Worm (Caenorhabditis elegans): ENCODE measurements around the gene ced-3.

Gene ced-3

ce11 chrIV:13231393-13231792, 27.5 kb upstream of the ced-3 start (continued):
- TF ChIP-seq tag-97 (GFP tag; IDR thresholded peaks at IDR 0.05) (no peak), Y75B8A.6 (GFP tag; IDR thresholded peaks at IDR 0.05) (no peak), ama-1 (optimal IDR thresholded peaks at IDR 0.05) (no peak), rbr-2 (tag; optimal IDR thresholded peaks at IDR 0.05) (no peak), hlh-30 (tag; optimal IDR thresholded peaks at IDR 0.05; ENCODE audit: insufficient read depth) (peak; percentile 39)

- TF ChIP-seq ZK337.2 (GFP tag; IDR thresholded peaks at IDR 0.05) (no peak), dpl-1 (GFP tag; optimal IDR thresholded peaks at IDR 0.05) (no peak), ceh-62 (tag; optimal IDR thresholded peaks at IDR 0.05) (no peak), nhr-25 (tag; optimal IDR thresholded peaks at IDR 0.05; ENCODE audit: borderline replicate concordance, insufficient read depth) (no peak), daf-8 (GFP tag; IDR thresholded peaks at IDR 0.05) (no peak), ceh-82 (tag; optimal IDR thresholded peaks at IDR 0.05) (no peak), lsy-2 (tag; optimal IDR thresholded peaks at IDR 0.05) (no peak), ztf-7 (tag; optimal IDR thresholded peaks at IDR 0.05) (no peak), egl-27 (tag; optimal IDR thresholded peaks at IDR 0.05) (no peak), lin-39 (tag; optimal IDR thresholded peaks at IDR 0.05) (no peak), rbr-2 (tag; optimal IDR thresholded peaks at IDR 0.05) (no peak), nhr-111 (GFP tag; optimal IDR thresholded peaks at IDR 0.05) (no peak)
Observed at ce11 chrIV:13221657-13222056, 17.7 kb upstream of the ced-3 start, which contains the start of gene C48D1.5. C48D1.5 (plus strand) TSS chrIV:13221957.

- TF ChIP-seq ces-1 (GFP tag; optimal IDR thresholded peaks at IDR 0.05) (peak; percentile 34), fkh-10 (GFP tag; optimal IDR thresholded peaks at IDR 0.05) (peak; percentile 65), skn-1 (tag; optimal IDR thresholded peaks at IDR 0.05) (no peak)
Observed at ce11 chrIV:13220594-13220993, 16.7 kb upstream of the ced-3 start.

- TF ChIP-seq ZK546.5 (tag; optimal IDR thresholded peaks at IDR 0.05) (no peak), Y48G9A.11 (GFP tag; IDR thresholded peaks at IDR 0.05) (no peak), skn-1 (tag; optimal IDR thresholded peaks at IDR 0.05) (no peak), T26A8.4 (GFP tag; IDR thresholded peaks at IDR 0.05) (no peak), lin-39 (tag; optimal IDR thresholded peaks at IDR 0.05) (no peak), hlh-11 (tag; optimal IDR thresholded peaks at IDR 0.05) (no peak), fos-1 (tag; optimal IDR thresholded peaks at IDR 0.05) (no peak), snpc-1.2 (GFP tag; IDR thresholded peaks at IDR 0.05) (no peak), nhr-11 (tag; optimal IDR thresholded peaks at IDR 0.05) (no peak), lir-3 (tag; optimal IDR thresholded peaks at IDR 0.05) (no peak), lim-7 (GFP tag; IDR thresholded peaks at IDR 0.05) (no peak), lin-15B (tag; optimal IDR thresholded peaks at IDR 0.05) (no peak), lin-1 (GFP tag; IDR thresholded peaks at IDR 0.05) (no peak), dpl-1 (GFP tag; optimal IDR thresholded peaks at IDR 0.05) (no peak), lsy-2 (tag; optimal IDR thresholded peaks at IDR 0.05) (no peak), nhr-42 (GFP tag; IDR thresholded peaks at IDR 0.05) (no peak), cey-2 (tag; optimal IDR thresholded peaks at IDR 0.05; ENCODE audit: borderline replicate concordance, insufficient read depth) (no peak), T20F7.1 (GFP tag; optimal IDR thresholded peaks at IDR 0.05) (no peak), ZK337.2 (GFP tag; IDR thresholded peaks at IDR 0.05) (no peak), arid-1 (GFP tag; conservative IDR thresholded peaks at IDR 0.05) (no peak)
Observed at ce11 chrIV:13214466-13214865, 10.5 kb upstream of the ced-3 start, which contains the start of gene cho-1. cho-1 (minus strand) TSS chrIV:13214566.

ce11 chrIV:13209566-13209965, 5.6 kb upstream of the ced-3 start, which contains the start of gene C48D1.9:
C48D1.9 (minus strand) TSS chrIV:13209666.
- TF ChIP-seq php-3 (GFP tag; IDR thresholded peaks at IDR 0.05) (no peak), sdz-12 (GFP tag; optimal IDR thresholded peaks at IDR 0.05) (no peak), Y5F2A.4 (GFP tag; optimal IDR thresholded peaks at IDR 0.05) (no peak), ztf-11 (tag; optimal IDR thresholded peaks at IDR 0.05) (no peak)
